Worm (Caenorhabditis elegans) whole organism, L1 larva: Measurements from ENCODE around the gene ech-6.

Experiments
- C34B4.2 ChIP-seq: sonication (generic microtip); optimal IDR thresholded peaks from 2 replicates; lab custom pipeline; 2017; ENCODE audit warnings: mild to moderate bottlenecking, missing genetic modification characterization, missing compliant biosample characterization
- ceh-82 ChIP-seq, 3 experiments: fragments of 150-350 bp in 1 of 3; sonication (generic microtip) in 2 of 3; optimal IDR thresholded peaks; 2 replicates each; lab custom pipeline; 2014 to 2017; ENCODE audit warnings: missing biosample characterization in 3 of 3, missing genetic modification characterization in 3 of 3
- elt-3 ChIP-seq, 6 experiments: fragments of 150-350 bp in 1 of 6; sonication (generic microtip); optimal IDR thresholded peaks; 2 replicates each; lab custom pipeline; 2017 to 2018; ENCODE audit warnings: missing biosample characterization in 6 of 6, missing genetic modification characterization in 6 of 6, inconsistent platforms in 1 of 6
- mdl-1 ChIP-seq, 2 experiments: fragments of 150-350 bp; optimal IDR thresholded peaks; 2 replicates each; lab custom pipeline; 2014 to 2017; ENCODE audit warnings: missing biosample characterization in 2 of 2, missing genetic modification characterization in 2 of 2, inconsistent platforms in 1 of 2
- rnt-1 ChIP-seq: sonication (generic microtip); optimal IDR thresholded peaks from 2 replicates; lab custom pipeline; 2016; ENCODE audit warnings: mild to moderate bottlenecking, missing genetic modification characterization, moderate library complexity, missing compliant biosample characterization
- sup-37 ChIP-seq: fragments of 200-800 bp; sonication (Bioruptor generic); optimal IDR thresholded peaks from 2 replicates; lab custom pipeline; 2018; ENCODE audit warnings: mild to moderate bottlenecking, missing genetic modification characterization, missing compliant biosample characterization
- swsn-7 ChIP-seq: sonication (generic microtip); optimal IDR thresholded peaks from 2 replicates; lab custom pipeline; 2016; ENCODE audit warnings: missing genetic modification characterization, missing compliant biosample characterization
- xbp-1 ChIP-seq: sonication (generic microtip); optimal IDR thresholded peaks from 2 replicates; lab custom pipeline; 2016; ENCODE audit warnings: missing genetic modification characterization, missing compliant biosample characterization
- zag-1 ChIP-seq: fragments of 150-350 bp; optimal IDR thresholded peaks from 2 replicates; lab custom pipeline; 2014; ENCODE audit warnings: missing biosample characterization, missing genetic modification characterization
- ztf-11 ChIP-seq, 2 experiments: sonication (generic microtip); optimal IDR thresholded peaks; 2 replicates each; lab custom pipeline; 2016 to 2017; ENCODE audit warnings: missing genetic modification characterization in 2 of 2, missing biosample characterization in 1 of 2, missing compliant biosample characterization in 1 of 2

- TF ChIP-seq elt-3 (tag; optimal IDR thresholded peaks at IDR 0.05; lab: Kevin White, UChicago) (no peak), xbp-1 (tag; lab: Kevin White, UChicago) (no peak), zag-1 (tag; lab: Kevin White, UChicago) (no peak), ceh-82 (tag; optimal IDR thresholded peaks at IDR 0.05; lab: Kevin White, UChicago) (no peak), rnt-1 (no peak), swsn-7 (no peak), ztf-11 (tag; optimal IDR thresholded peaks at IDR 0.05; lab: Kevin White, UChicago) (no peak), C34B4.2 (tag; lab: Kevin White, UChicago) (no peak), sup-37 (GFP tag; lab: Kevin White, UChicago) (no peak), mdl-1 (tag; optimal IDR thresholded peaks at IDR 0.05; lab: Kevin White, UChicago) (no peak)
Observed at ce11 chrIII:9704606-9704938, 48.1 kb downstream of the ech-6 start.
